Worm (Caenorhabditis elegans): ENCODE measurements around the gene C45B2.6.
A peak's percentile ranks its signal among the peaks of the same experiment; 100 is the strongest.

C45B2.6 gene

DNA sequence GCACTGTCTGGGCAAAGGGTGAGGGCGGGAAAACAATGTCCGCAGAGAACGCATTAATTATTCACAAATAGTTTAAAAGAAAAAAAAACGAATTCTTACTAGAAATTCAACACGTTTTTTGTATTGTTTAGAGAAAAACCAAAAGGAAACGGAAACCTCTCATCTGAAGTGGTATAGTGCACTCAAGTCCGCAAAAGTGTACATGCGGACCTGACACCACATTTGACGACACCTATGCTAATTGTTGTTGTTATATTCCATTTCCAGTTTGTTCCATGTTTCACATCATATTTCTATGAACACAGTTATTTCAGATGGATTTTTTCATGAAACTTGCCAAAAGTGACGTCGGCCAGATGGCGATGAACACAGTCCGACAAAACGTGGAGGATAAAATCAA is at the start of gene C45B2.6:
Gene C45B2.6 (plus strand): TSS at position 136 of the 400 bp plus-strand sequence.
- TF ChIP-seq dpl-1 (GFP tag; optimal IDR thresholded peaks at IDR 0.05) (peak in 2 of 3 experiments; percentile 3 to 23), lsy-2 (tag; optimal IDR thresholded peaks at IDR 0.05) (peak in 1 of 2 experiments; percentile 35), fkh-10 (GFP tag; optimal IDR thresholded peaks at IDR 0.05) (no peak), F16B12.6 (tag; optimal IDR thresholded peaks at IDR 0.05) (peak; percentile 85), grh-1 (GFP tag; IDR thresholded peaks at IDR 0.05) (no peak), efl-3 (GFP tag; optimal IDR thresholded peaks at IDR 0.05) (no peak), efl-1 (optimal IDR thresholded peaks at IDR 0.05) (peak in 1 of 2 experiments; percentile 22), efl-1 (GFP tag; optimal IDR thresholded peaks at IDR 0.05 in 1 of 2) (peak; percentile 55 to 60), sup-37 (GFP tag; optimal IDR thresholded peaks at IDR 0.05) (no peak), vab-15 (tag; optimal IDR thresholded peaks at IDR 0.05) (peak; percentile 16), tlp-1 (tag; optimal IDR thresholded peaks at IDR 0.05) (no peak), egl-13 (tag; optimal IDR thresholded peaks at IDR 0.05) (no peak), aha-1 (tag; optimal IDR thresholded peaks at IDR 0.05) (no peak), blmp-1 (tag; optimal IDR thresholded peaks at IDR 0.05) (no peak), ceh-82 (tag; optimal IDR thresholded peaks at IDR 0.05) (peak in 1 of 3 experiments; percentile 29), snu-23 (GFP tag; optimal IDR thresholded peaks at IDR 0.05) (peak; percentile 42), mdl-1 (tag; optimal IDR thresholded peaks at IDR 0.05) (no peak), mef-2 (tag; optimal IDR thresholded peaks at IDR 0.05) (no peak), unc-62 (GFP tag; optimal IDR thresholded peaks at IDR 0.05) (no peak), dsc-1 (tag; optimal IDR thresholded peaks at IDR 0.05) (peak; percentile 20), unc-130 (tag; optimal IDR thresholded peaks at IDR 0.05) (peak; percentile 2), C34B4.2 (tag; optimal IDR thresholded peaks at IDR 0.05) (no peak), mep-1 (tag; optimal IDR thresholded peaks at IDR 0.05) (peak; percentile 32), ama-1 (optimal IDR thresholded peaks at IDR 0.05) (no peak), nhr-20 (tag; optimal IDR thresholded peaks at IDR 0.05) (peak; percentile 23), nhr-84 (tag; optimal IDR thresholded peaks at IDR 0.05) (no peak), nhr-77 (tag; optimal IDR thresholded peaks at IDR 0.05) (no peak), lin-14 (GFP tag; optimal IDR thresholded peaks at IDR 0.05) (peak; percentile 46), swsn-7 (tag; optimal IDR thresholded peaks at IDR 0.05) (no peak), rnt-1 (tag; optimal IDR thresholded peaks at IDR 0.05) (peak; percentile 7), ceh-63 (GFP tag; optimal IDR thresholded peaks at IDR 0.05) (no peak), irx-1 (tag; optimal IDR thresholded peaks at IDR 0.05) (peak; percentile 37), xbp-1 (tag; optimal IDR thresholded peaks at IDR 0.05) (peak; percentile 56), unc-30 (tag; optimal IDR thresholded peaks at IDR 0.05) (no peak), nhr-71 (tag; optimal IDR thresholded peaks at IDR 0.05) (peak; percentile 28), elt-3 (tag; optimal IDR thresholded peaks at IDR 0.05) (no peak), pax-3 (tag; optimal IDR thresholded peaks at IDR 0.05) (no peak), nhr-237 (tag; optimal IDR thresholded peaks at IDR 0.05) (no peak), nhr-12 (tag; optimal IDR thresholded peaks at IDR 0.05) (no peak), C04F5.9 (tag; optimal IDR thresholded peaks at IDR 0.05) (no peak), Y116A8C.19 (tag; optimal IDR thresholded peaks at IDR 0.05; ENCODE audit: borderline replicate concordance) (no peak), nhr-85 (tag) (peak; percentile 12), jun-1 (tag; optimal IDR thresholded peaks at IDR 0.05) (no peak), hlh-4 (tag; optimal IDR thresholded peaks at IDR 0.05) (no peak), zip-4 (GFP tag; optimal IDR thresholded peaks at IDR 0.05) (no peak), fkh-4 (tag; optimal IDR thresholded peaks at IDR 0.05; ENCODE audit: borderline replicate concordance) (no peak), sox-4 (tag; optimal IDR thresholded peaks at IDR 0.05) (no peak), hlh-17 (GFP tag; optimal IDR thresholded peaks at IDR 0.05; ENCODE audit: borderline replicate concordance) (no peak), ets-5 (GFP tag; IDR thresholded peaks at IDR 0.05) (no peak), isw-1 (GFP tag; IDR thresholded peaks at IDR 0.05) (no peak), fkh-8 (tag; optimal IDR thresholded peaks at IDR 0.05) (no peak), tbx-2 (tag; optimal IDR thresholded peaks at IDR 0.05) (no peak), lin-35 (GFP tag; optimal IDR thresholded peaks at IDR 0.05) (peak; percentile 7 to 22), nhr-11 (tag; optimal IDR thresholded peaks at IDR 0.05) (no peak)

Measured in whole organism, L1 larva.